Fruit fly (Drosophila melanogaster) whole organism, pupa: ENCODE measurements around the gene Mhc.

ENCODE experiments used
- CG13204 ChIP-seq: fragments of 200-800 bp; sonication (Bioruptor generic); optimal IDR thresholded peaks from 2 replicates; lab custom pipeline; 2018; ENCODE audit warnings: missing biosample characterization, mild to moderate bottlenecking, missing genetic modification characterization, moderate library complexity
- CG32121 ChIP-seq: fragments of 200-800 bp; sonication (Bioruptor generic); IDR thresholded peaks from 2 replicates; pipeline ENCODE4 v1.3.6; 2022; ENCODE audit warnings: missing biosample characterization, missing genetic modification characterization
- CG8159 ChIP-seq: fragments of 200-800 bp; sonication (Bioruptor generic); optimal IDR thresholded peaks from 3 replicates; lab custom pipeline; 2018; ENCODE audit warnings: missing biosample characterization, mild to moderate bottlenecking, missing genetic modification characterization, moderate library complexity
- D1 ChIP-seq: fragments of 200-800 bp; sonication (Bioruptor generic); optimal IDR thresholded peaks from 2 replicates; lab custom pipeline; 2018; ENCODE audit warnings: missing biosample characterization, mild to moderate bottlenecking, missing genetic modification characterization, moderate library complexity

DNA sequence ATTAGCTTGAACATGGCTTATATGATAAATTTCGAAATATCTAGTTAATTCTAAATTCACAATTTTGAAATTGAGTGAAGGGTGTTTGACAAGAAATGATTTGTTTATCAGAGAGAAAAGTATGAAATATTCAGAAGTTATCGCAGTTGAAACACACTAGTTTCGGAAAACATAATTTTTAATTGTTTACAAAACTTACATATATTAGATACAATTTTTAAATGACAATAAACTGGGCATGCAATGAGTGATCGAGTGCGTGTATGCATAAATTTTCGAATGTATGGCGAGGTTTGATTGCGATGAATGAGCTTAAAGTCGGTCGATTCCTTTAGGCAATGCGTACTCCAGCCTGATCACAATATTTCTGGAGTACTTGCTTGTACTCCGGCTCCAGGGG is 54.6 kb downstream of the Mhc start, which contains the start of gene CG13280:
- TF ChIP-seq CG13204 (GFP tag; lab: Kevin White, UChicago) (no peak), CG8159 (tag; lab: Kevin White, UChicago) (no peak), D1 (tag; lab: Kevin White, UChicago) (no peak), CG32121 (GFP tag; lab: Robert Waterston, UW) (no peak)
